Fruit fly (Drosophila melanogaster) whole organism, embryonic: ENCODE results near the gene CG1575.

Experiments used
- ATbp ChIP-seq: fragments of 200-800 bp; sonication (Bioruptor generic); optimal IDR thresholded peaks from 2 replicates; lab custom pipeline; 2017; ENCODE audit warnings: missing biosample characterization, mild to moderate bottlenecking, missing genetic modification characterization, missing genetic modification reagents
- Ada2b ChIP-seq: fragments of 200-800 bp; sonication (Bioruptor generic); IDR thresholded peaks from 2 replicates; pipeline ENCODE4 v1.3.6; 2022; ENCODE audit warnings: missing biosample characterization, missing genetic modification characterization
- B-H1 ChIP-seq: fragments of 200-800 bp; sonication (Bioruptor generic); IDR thresholded peaks from 3 replicates; pipeline ENCODE4 v1.3.6; 2022; ENCODE audit warnings: missing biosample characterization, missing genetic modification characterization
- B-H2 ChIP-seq: fragments of 200-800 bp; sonication (Bioruptor generic); optimal IDR thresholded peaks from 2 replicates; lab custom pipeline; 2018; ENCODE audit warnings: missing biosample characterization, mild to moderate bottlenecking, missing genetic modification characterization
- Blimp-1 ChIP-seq: fragments of 200-800 bp; sonication (Bioruptor generic); optimal IDR thresholded peaks from 3 replicates; lab custom pipeline; 2018; ENCODE audit warnings: missing biosample characterization, missing genetic modification characterization, mild to moderate bottlenecking, moderate library complexity, missing genetic modification reagents
- CG1024 ChIP-seq: fragments of 200-800 bp; sonication (Bioruptor generic); IDR thresholded peaks from 2 replicates; pipeline ENCODE4 v1.3.6; 2022; ENCODE audit warnings: missing biosample characterization, missing genetic modification characterization
- CG14050 ChIP-seq: fragments of 200-800 bp; sonication (Bioruptor generic); IDR thresholded peaks from 3 replicates; pipeline ENCODE4 v1.3.6; 2022; ENCODE audit warnings: missing biosample characterization, missing genetic modification characterization
- CG14667 ChIP-seq: fragments of 200-800 bp; sonication (Bioruptor generic); IDR thresholded peaks from 2 replicates; pipeline ENCODE4 v1.3.6; 2022; ENCODE audit warnings: missing biosample characterization, missing genetic modification characterization
- CG1603 ChIP-seq: fragments of 200-800 bp; sonication (Bioruptor generic); optimal IDR thresholded peaks from 2 replicates; lab custom pipeline; 2019; ENCODE audit warnings: missing biosample characterization, mild to moderate bottlenecking, missing genetic modification characterization, moderate library complexity
- CG18476 ChIP-seq: fragments of 200-800 bp; sonication (Bioruptor generic); optimal IDR thresholded peaks from 2 replicates; lab custom pipeline; 2016; ENCODE audit warnings: missing biosample characterization, mild to moderate bottlenecking, missing genetic modification characterization
- CG32532 ChIP-seq: fragments of 200-800 bp; sonication (Bioruptor generic); IDR thresholded peaks from 2 replicates; pipeline ENCODE4 v1.3.6; 2022; ENCODE audit warnings: missing biosample characterization, missing genetic modification characterization
- CG32767 ChIP-seq: fragments of 200-800 bp; sonication (Bioruptor generic); IDR thresholded peaks from 2 replicates; pipeline ENCODE4 v1.3.6; 2022; ENCODE audit warnings: missing biosample characterization, missing genetic modification characterization
- CG33557 ChIP-seq: fragments of 200-800 bp; sonication (Bioruptor generic); optimal IDR thresholded peaks from 2 replicates; lab custom pipeline; 2019; ENCODE audit warnings: missing biosample characterization, mild to moderate bottlenecking, missing genetic modification characterization, moderate library complexity
- CG4282 ChIP-seq: fragments of 200-800 bp; sonication (Bioruptor generic); optimal IDR thresholded peaks from 2 replicates; lab custom pipeline; 2016; ENCODE audit warnings: missing biosample characterization, missing genetic modification characterization
- CG4328 ChIP-seq: fragments of 200-800 bp; sonication (Bioruptor generic); optimal IDR thresholded peaks from 3 replicates; lab custom pipeline; 2017; ENCODE audit warnings: missing biosample characterization, missing genetic modification reagents, missing genetic modification characterization
- CG4424 ChIP-seq: fragments of 200-800 bp; sonication (Bioruptor generic); optimal IDR thresholded peaks from 3 replicates; lab custom pipeline; 2016; ENCODE audit warnings: missing biosample characterization, missing genetic modification characterization
- CG5180 ChIP-seq: fragments of 200-800 bp; sonication (Bioruptor generic); optimal IDR thresholded peaks from 3 replicates; lab custom pipeline; 2017; ENCODE audit warnings: missing biosample characterization, missing genetic modification characterization, mild to moderate bottlenecking, moderate library complexity, missing genetic modification reagents
- CG6254 ChIP-seq: fragments of 200-800 bp; sonication (Bioruptor generic); optimal IDR thresholded peaks from 3 replicates; lab custom pipeline; 2017; ENCODE audit warnings: mild to moderate bottlenecking, missing biosample characterization, missing genetic modification reagents, missing genetic modification characterization
- CG7786 ChIP-seq: fragments of 200-800 bp; sonication (Bioruptor generic); optimal IDR thresholded peaks from 2 replicates; lab custom pipeline; 2016; ENCODE audit warnings: missing biosample characterization, missing genetic modification characterization
- CG8089 ChIP-seq: fragments of 200-800 bp; sonication (Bioruptor generic); optimal IDR thresholded peaks from 3 replicates; lab custom pipeline; 2016; ENCODE audit warnings: missing biosample characterization, missing genetic modification characterization
- CG9817 ChIP-seq: fragments of 200-800 bp; sonication (Bioruptor generic); optimal IDR thresholded peaks from 2 replicates; lab custom pipeline; 2018; ENCODE audit warnings: missing biosample characterization, mild to moderate bottlenecking, missing genetic modification characterization, moderate library complexity
- CrebB ChIP-seq: fragments of 200-800 bp; sonication (Bioruptor generic); optimal IDR thresholded peaks from 3 replicates; lab custom pipeline; 2018; ENCODE audit warnings: missing biosample characterization, mild to moderate bottlenecking, missing genetic modification characterization
- D ChIP-seq, 2 experiments: fragments of 200-800 bp in 1 of 2; fragments of >200 bp in 1 of 2; sonication (Bioruptor generic) in 1 of 2; optimal IDR thresholded peaks; 2 replicates in 1 of 2; 3 replicates in 1 of 2; lab custom pipeline; 2017; ENCODE audit warnings: mild to moderate bottlenecking in 1 of 2, missing biosample characterization in 1 of 2, missing genetic modification characterization in 1 of 2, missing genetic modification reagents in 1 of 2
- ERR ChIP-seq: fragments of 200-800 bp; sonication (Bioruptor generic); optimal IDR thresholded peaks from 2 replicates; lab custom pipeline; 2016; ENCODE audit warnings: missing biosample characterization, missing genetic modification characterization
- Eip74EF ChIP-seq, 2 experiments: fragments of 200-800 bp in 1 of 2; fragments of >200 bp in 1 of 2; sonication (Bioruptor generic) in 1 of 2; optimal IDR thresholded peaks; 2 replicates each; lab custom pipeline; 2017 to 2019; ENCODE audit warnings: missing biosample characterization in 2 of 2, missing genetic modification characterization in 2 of 2, mild to moderate bottlenecking in 1 of 2, moderate library complexity in 1 of 2
- Elba2 ChIP-seq: fragments of 200-800 bp; sonication (Bioruptor generic); optimal IDR thresholded peaks from 3 replicates; lab custom pipeline; 2016; ENCODE audit warnings: missing biosample characterization, missing genetic modification characterization
- H15 ChIP-seq: fragments of 200-800 bp; sonication (Bioruptor generic); IDR thresholded peaks from 3 replicates; pipeline ENCODE4 v1.3.6; 2022; ENCODE audit warnings: missing biosample characterization, missing genetic modification characterization
- H2.0 ChIP-seq: fragments of 200-800 bp; sonication (Bioruptor generic); IDR thresholded peaks from 2 replicates; pipeline ENCODE4 v1.3.6; 2022; ENCODE audit warnings: missing biosample characterization, missing genetic modification characterization
- MTF-1 ChIP-seq: fragments of 200-800 bp; sonication (Bioruptor generic); optimal IDR thresholded peaks from 2 replicates; lab custom pipeline; 2018; ENCODE audit warnings: missing biosample characterization, mild to moderate bottlenecking, missing genetic modification characterization, borderline replicate concordance
- Mad ChIP-seq: fragments of 200-800 bp; sonication (Bioruptor generic); optimal IDR thresholded peaks from 2 replicates; lab custom pipeline; 2016; ENCODE audit warnings: missing biosample characterization, missing genetic modification characterization
- Max ChIP-seq: fragments of 200-800 bp; sonication (Bioruptor generic); optimal IDR thresholded peaks from 2 replicates; lab custom pipeline; 2016; ENCODE audit warnings: missing biosample characterization, mild to moderate bottlenecking, missing genetic modification characterization
- NC2β ChIP-seq: fragments of 200-800 bp; sonication (Bioruptor generic); optimal IDR thresholded peaks from 2 replicates; lab custom pipeline; 2016; ENCODE audit warnings: missing biosample characterization, missing genetic modification characterization
- Nf-YA ChIP-seq: fragments of 200-800 bp; sonication (Bioruptor generic); IDR thresholded peaks from 2 replicates; pipeline ENCODE4 v1.3.6; 2022; ENCODE audit warnings: missing biosample characterization, missing genetic modification characterization
- Scr ChIP-seq: fragments of 200-800 bp; sonication (Bioruptor generic); IDR thresholded peaks from 2 replicates; pipeline ENCODE4 v1.3.6; 2022; ENCODE audit warnings: missing biosample characterization, missing genetic modification characterization; ENCODE audit not compliant: partially characterized antibody
- Six4 ChIP-seq: fragments of 200-800 bp; sonication (Bioruptor generic); optimal IDR thresholded peaks from 2 replicates; lab custom pipeline; 2016; ENCODE audit warnings: missing biosample characterization, missing genetic modification characterization
- Ssrp ChIP-seq: fragments of 200-800 bp; sonication (Bioruptor generic); optimal IDR thresholded peaks from 2 replicates; lab custom pipeline; 2018; ENCODE audit warnings: missing biosample characterization, mild to moderate bottlenecking, missing genetic modification characterization, moderate library complexity
- Taf1 ChIP-seq: fragments of 200-800 bp; sonication (Bioruptor generic); IDR thresholded peaks from 2 replicates; pipeline ENCODE4 v1.3.6; 2022; ENCODE audit warnings: missing biosample characterization, missing genetic modification characterization
- ab ChIP-seq: fragments of 200-800 bp; sonication (Bioruptor generic); optimal IDR thresholded peaks from 2 replicates; lab custom pipeline; 2016; ENCODE audit warnings: missing biosample characterization, missing genetic modification characterization
- aop ChIP-seq: fragments of 200-800 bp; sonication (Bioruptor generic); IDR thresholded peaks from 2 replicates; pipeline ENCODE4 v1.3.6; 2022; ENCODE audit warnings: missing biosample characterization, missing genetic modification characterization
- ems ChIP-seq: fragments of 200-800 bp; sonication (Bioruptor generic); optimal IDR thresholded peaks from 3 replicates; lab custom pipeline; 2016; ENCODE audit warnings: missing biosample characterization, missing genetic modification characterization
- esg ChIP-seq: fragments of 200-800 bp; sonication (Bioruptor generic); conservative IDR thresholded peaks from 2 replicates; pipeline ENCODE4 v1.3.6; 2022; ENCODE audit warnings: missing biosample characterization, missing genetic modification characterization
- ftz-f1 ChIP-seq: fragments of 200-800 bp; sonication (Bioruptor generic); optimal IDR thresholded peaks from 2 replicates; lab custom pipeline; 2016; ENCODE audit warnings: missing biosample characterization, missing genetic modification characterization
- ham ChIP-seq: fragments of 200-800 bp; sonication (Bioruptor generic); IDR thresholded peaks from 2 replicates; pipeline ENCODE4 v1.3.6; 2022; ENCODE audit warnings: missing biosample characterization, missing genetic modification characterization
- hkb ChIP-seq, 2 experiments: fragments of 200-800 bp in 1 of 2; fragments of >200 bp in 1 of 2; sonication (Bioruptor generic) in 1 of 2; IDR thresholded peaks in 1 of 2; optimal IDR thresholded peaks in 1 of 2; 2 replicates each; pipeline versions ENCODE4 v1.3.6 to Lab custom; 2017 to 2022; ENCODE audit warnings: missing biosample characterization in 1 of 2, missing genetic modification characterization in 1 of 2
- lilli ChIP-seq: fragments of 200-800 bp; sonication (Bioruptor generic); optimal IDR thresholded peaks from 3 replicates; lab custom pipeline; 2016; ENCODE audit warnings: missing biosample characterization, missing genetic modification characterization
- mirr ChIP-seq: fragments of 200-800 bp; sonication (Bioruptor generic); optimal IDR thresholded peaks from 3 replicates; lab custom pipeline; 2018; ENCODE audit warnings: missing biosample characterization, mild to moderate bottlenecking, missing genetic modification characterization
- pzg ChIP-seq: fragments of 200-800 bp; sonication (Bioruptor generic); optimal IDR thresholded peaks from 3 replicates; lab custom pipeline; 2018; ENCODE audit warnings: missing biosample characterization, mild to moderate bottlenecking, missing genetic modification characterization, moderate library complexity
- tio ChIP-seq: fragments of 200-800 bp; sonication (Bioruptor generic); optimal IDR thresholded peaks from 2 replicates; lab custom pipeline; 2017; ENCODE audit warnings: missing biosample characterization, missing genetic modification characterization, inconsistent platforms
- trh ChIP-seq: fragments of 200-800 bp; sonication (Bioruptor generic); optimal IDR thresholded peaks from 2 replicates; lab custom pipeline; 2016; ENCODE audit warnings: missing biosample characterization, missing genetic modification characterization

Gene CG1575

dm6 chrX:8131693-8132313 is 15.0 kb downstream of the CG1575 start, which contains the start of gene CG10958 (continued):
- TF ChIP-seq hkb (optimal IDR thresholded peaks at IDR 0.05; lab: Kevin White, UChicago): no peak
- TF ChIP-seq hkb (GFP tag; IDR thresholded peaks at IDR 0.05; lab: Robert Waterston, UW): peak; percentile 71
- TF ChIP-seq Mad (GFP tag; lab: Kevin White, UChicago): peak; percentile 43
- peak; percentile 20 for TF ChIP-seq CG33557 (GFP tag; lab: Kevin White, UChicago)
- TF ChIP-seq Ssrp: peak; percentile 15
- TF ChIP-seq B-H2 (GFP tag; lab: Kevin White, UChicago): no peak
- TF ChIP-seq CG8089 (GFP tag; lab: Kevin White, UChicago): no peak
- TF ChIP-seq CG14050: 0 out of 3 replicates have a peak, but pooled peaks have one; percentile 13
- 0 out of 2 replicates have a peak, but pooled peaks have one; percentile 7 for TF ChIP-seq H2.0
- TF ChIP-seq aop: no peak
- peak; percentile 31; the same call in 1 of the 2 replicates for TF ChIP-seq Scr
- peak; percentile 47 for TF ChIP-seq Ada2b (GFP tag; lab: Robert Waterston, UW)
- TF ChIP-seq CG4282 (GFP tag; lab: Kevin White, UChicago): no peak
- no peak for TF ChIP-seq Taf1 (GFP tag; lab: Robert Waterston, UW)
- TF ChIP-seq CG4424 (GFP tag; lab: Kevin White, UChicago): peak; percentile 59
- TF ChIP-seq D (optimal IDR thresholded peaks at IDR 0.05; lab: Kevin White, UChicago): no peak
- peak; percentile 16 for TF ChIP-seq D (GFP tag; optimal IDR thresholded peaks at IDR 0.05; lab: Kevin White, UChicago)
- TF ChIP-seq CG7786: no peak
- TF ChIP-seq lilli: peak; percentile 75
- peak; percentile 57 for TF ChIP-seq Blimp-1 (GFP tag; lab: Kevin White, UChicago)
- no peak for TF ChIP-seq CrebB (tag; lab: Kevin White, UChicago)
- no peak for TF ChIP-seq tio (GFP tag; lab: Kevin White, UChicago)
- TF ChIP-seq NC2β (GFP tag; lab: Kevin White, UChicago): no peak
- no peak for TF ChIP-seq trh (GFP tag; lab: Kevin White, UChicago)
- 0 out of 2 replicates have a peak, but pooled peaks have one; percentile 20 for TF ChIP-seq esg
- no peak for TF ChIP-seq H15
- TF ChIP-seq ab (GFP tag; lab: Kevin White, UChicago): no peak
- TF ChIP-seq CG1603 (tag; lab: Kevin White, UChicago): peak; percentile 34
- TF ChIP-seq B-H1 (GFP tag; lab: Robert Waterston, UW): peak; percentile 30; the same call in 1 of the 3 replicates
- TF ChIP-seq CG6254: no peak
- peak; percentile 38 for TF ChIP-seq pzg (GFP tag; lab: Kevin White, UChicago)
- no peak for TF ChIP-seq MTF-1 (GFP tag; lab: Kevin White, UChicago)
- TF ChIP-seq CG9817 (tag; lab: Kevin White, UChicago): peak; percentile 44
- peak; percentile 45 for TF ChIP-seq ems
- TF ChIP-seq CG5180 (GFP tag; lab: Kevin White, UChicago): peak; percentile 34
- TF ChIP-seq CG4328 (GFP tag; lab: Kevin White, UChicago): peak; percentile 5
- TF ChIP-seq ATbp (GFP tag; lab: Kevin White, UChicago): no peak
- TF ChIP-seq ERR (GFP tag; lab: Kevin White, UChicago): no peak
- no peak for TF ChIP-seq mirr (GFP tag; lab: Kevin White, UChicago)
- no peak for TF ChIP-seq Nf-YA (GFP tag; lab: Robert Waterston, UW)
- TF ChIP-seq CG1024 (GFP tag; lab: Robert Waterston, UW): no peak
- no peak for TF ChIP-seq ham
- TF ChIP-seq CG32767 (GFP tag; lab: Robert Waterston, UW): no peak
- no peak for TF ChIP-seq ftz-f1 (GFP tag; lab: Kevin White, UChicago)
- peak; percentile 55 for TF ChIP-seq CG32532 (GFP tag; lab: Robert Waterston, UW)
- TF ChIP-seq CG14667: peak; percentile 40; the same call in 1 of the 2 replicates
- TF ChIP-seq CG18476 (GFP tag; lab: Kevin White, UChicago): peak; percentile 32
- TF ChIP-seq Six4: peak; percentile 63
- no peak for TF ChIP-seq Elba2 (GFP tag; lab: Kevin White, UChicago)
- peak; percentile 53 for TF ChIP-seq Max (GFP tag; lab: Kevin White, UChicago)
- TF ChIP-seq Eip74EF (GFP tag; optimal IDR thresholded peaks at IDR 0.05; lab: Kevin White, UChicago): peak in 1 of 2 experiments; percentile 27
